Fruit fly (Drosophila melanogaster) whole organism, embryonic: ENCODE measurements around the gene PLCXD.
A peak's percentile ranks its signal among the peaks of the same experiment; 100 is the strongest.

Experiments used
- Adf1 ChIP-seq: fragments of 200-800 bp; sonication (Bioruptor generic); IDR thresholded peaks from 2 replicates; pipeline ENCODE4 v1.3.6; 2022; ENCODE audit warnings: missing biosample characterization, missing genetic modification characterization
- Atf-2 ChIP-seq: fragments of 200-800 bp; sonication (Bioruptor generic); optimal IDR thresholded peaks from 2 replicates; lab custom pipeline; 2016; ENCODE audit warnings: missing biosample characterization, missing genetic modification characterization
- Atf6 ChIP-seq: fragments of 200-800 bp; sonication (Bioruptor generic); IDR thresholded peaks from 2 replicates; pipeline ENCODE4 v1.3.6; 2022; ENCODE audit warnings: missing biosample characterization, missing genetic modification characterization
- CG10274 ChIP-seq: fragments of 200-800 bp; sonication (Bioruptor generic); optimal IDR thresholded peaks from 3 replicates; lab custom pipeline; 2017; ENCODE audit warnings: missing biosample characterization, mild to moderate bottlenecking, missing genetic modification characterization
- CG10654 ChIP-seq: fragments of 200-800 bp; sonication (Bioruptor generic); optimal IDR thresholded peaks from 2 replicates; lab custom pipeline; 2016; ENCODE audit warnings: missing biosample characterization, missing genetic modification characterization
- CG11560 ChIP-seq: fragments of 200-800 bp; sonication (Bioruptor generic); IDR thresholded peaks from 3 replicates; pipeline ENCODE4 v1.3.6; 2022; ENCODE audit warnings: missing biosample characterization, missing genetic modification characterization
- CG11696 ChIP-seq: fragments of 200-800 bp; sonication (Bioruptor generic); IDR thresholded peaks from 2 replicates; pipeline ENCODE4 v1.3.6; 2022; ENCODE audit warnings: missing biosample characterization, missing genetic modification characterization
- CG12104 ChIP-seq: fragments of 200-800 bp; sonication (Bioruptor generic); optimal IDR thresholded peaks from 3 replicates; lab custom pipeline; 2016; ENCODE audit warnings: missing biosample characterization, missing genetic modification characterization
- CG15269 ChIP-seq: fragments of 200-800 bp; sonication (Bioruptor generic); optimal IDR thresholded peaks from 2 replicates; lab custom pipeline; 2018; ENCODE audit warnings: missing biosample characterization, mild to moderate bottlenecking, missing genetic modification characterization, moderate library complexity
- CG17568 ChIP-seq: fragments of 200-800 bp; sonication (Bioruptor generic); optimal IDR thresholded peaks from 2 replicates; lab custom pipeline; 2018; ENCODE audit warnings: missing biosample characterization, mild to moderate bottlenecking, missing genetic modification characterization, moderate library complexity
- CG1832 ChIP-seq: fragments of 200-800 bp; sonication (Bioruptor generic); optimal IDR thresholded peaks from 2 replicates; lab custom pipeline; 2017; ENCODE audit warnings: missing biosample characterization, mild to moderate bottlenecking, missing genetic modification characterization, inconsistent platforms
- CG31388 ChIP-seq: fragments of 200-800 bp; sonication (Bioruptor generic); optimal IDR thresholded peaks from 2 replicates; lab custom pipeline; 2016; ENCODE audit warnings: missing biosample characterization, missing genetic modification characterization
- CG32767 ChIP-seq: fragments of 200-800 bp; sonication (Bioruptor generic); IDR thresholded peaks from 2 replicates; pipeline ENCODE4 v1.3.6; 2022; ENCODE audit warnings: missing biosample characterization, missing genetic modification characterization
- CG32772 ChIP-seq: fragments of 200-800 bp; sonication (Bioruptor generic); IDR thresholded peaks from 2 replicates; pipeline ENCODE4 v1.3.6; 2022; ENCODE audit warnings: missing biosample characterization, missing genetic modification characterization
- CG4282 ChIP-seq: fragments of 200-800 bp; sonication (Bioruptor generic); optimal IDR thresholded peaks from 2 replicates; lab custom pipeline; 2016; ENCODE audit warnings: missing biosample characterization, missing genetic modification characterization
- CG4617 ChIP-seq: fragments of 200-800 bp; sonication (Bioruptor generic); optimal IDR thresholded peaks from 3 replicates; lab custom pipeline; 2016; ENCODE audit warnings: missing biosample characterization, missing genetic modification characterization, borderline replicate concordance
- CG6654 ChIP-seq: fragments of 200-800 bp; sonication (Bioruptor generic); optimal IDR thresholded peaks from 2 replicates; lab custom pipeline; 2017; ENCODE audit warnings: missing biosample characterization, mild to moderate bottlenecking, missing genetic modification characterization
- CG8089 ChIP-seq: fragments of 200-800 bp; sonication (Bioruptor generic); optimal IDR thresholded peaks from 3 replicates; lab custom pipeline; 2016; ENCODE audit warnings: missing biosample characterization, missing genetic modification characterization
- Dp ChIP-seq: fragments of 200-800 bp; sonication (Bioruptor generic); optimal IDR thresholded peaks from 2 replicates; lab custom pipeline; 2018; ENCODE audit warnings: missing biosample characterization, mild to moderate bottlenecking, missing genetic modification characterization, moderate library complexity
- HLH54F ChIP-seq: fragments of 200-800 bp; sonication (Bioruptor generic); optimal IDR thresholded peaks from 3 replicates; lab custom pipeline; 2016; ENCODE audit warnings: missing biosample characterization, missing genetic modification characterization
- HLHmδ ChIP-seq: fragments of 200-800 bp; sonication (Bioruptor generic); optimal IDR thresholded peaks from 2 replicates; lab custom pipeline; 2018; ENCODE audit warnings: missing biosample characterization, mild to moderate bottlenecking, missing genetic modification characterization, moderate library complexity
- Hey ChIP-seq: fragments of 200-800 bp; sonication (Bioruptor generic); optimal IDR thresholded peaks from 3 replicates; lab custom pipeline; 2018; ENCODE audit warnings: missing biosample characterization, mild to moderate bottlenecking, missing genetic modification characterization
- Hr39 ChIP-seq: fragments of >200 bp; optimal IDR thresholded peaks from 2 replicates; lab custom pipeline; 2017
- Lim3 ChIP-seq: fragments of 200-800 bp; sonication (Bioruptor generic); IDR thresholded peaks from 2 replicates; pipeline ENCODE4 v1.3.6; 2022; ENCODE audit warnings: missing biosample characterization, missing genetic modification characterization
- Lpt ChIP-seq: fragments of >200 bp; optimal IDR thresholded peaks from 2 replicates; lab custom pipeline; 2018; ENCODE audit warnings: missing biosample characterization, missing genetic modification characterization
- MESR4 ChIP-seq: fragments of 200-800 bp; sonication (Bioruptor generic); optimal IDR thresholded peaks from 2 replicates; lab custom pipeline; 2018; ENCODE audit warnings: missing biosample characterization, mild to moderate bottlenecking, missing genetic modification characterization, moderate library complexity
- Nf-YB ChIP-seq: fragments of 200-800 bp; sonication (Bioruptor generic); optimal IDR thresholded peaks from 3 replicates; lab custom pipeline; 2019; ENCODE audit warnings: missing biosample characterization, mild to moderate bottlenecking, missing genetic modification characterization, moderate library complexity
- Rx ChIP-seq: fragments of 200-800 bp; sonication (Bioruptor generic); IDR thresholded peaks from 2 replicates; pipeline ENCODE4 v1.3.6; 2022; ENCODE audit warnings: missing biosample characterization, missing genetic modification characterization
- Scr ChIP-seq: fragments of 200-800 bp; sonication (Bioruptor generic); IDR thresholded peaks from 2 replicates; pipeline ENCODE4 v1.3.6; 2022; ENCODE audit warnings: missing biosample characterization, missing genetic modification characterization; ENCODE audit not compliant: partially characterized antibody
- Sox102F ChIP-seq: fragments of 200-800 bp; sonication (Bioruptor generic); optimal IDR thresholded peaks from 2 replicates; lab custom pipeline; 2018; ENCODE audit warnings: missing biosample characterization, mild to moderate bottlenecking, missing genetic modification characterization, moderate library complexity
- Spps ChIP-seq: fragments of 200-800 bp; sonication (Bioruptor generic); optimal IDR thresholded peaks from 2 replicates; lab custom pipeline; 2018; ENCODE audit warnings: missing biosample characterization, mild to moderate bottlenecking, missing genetic modification characterization
- Taf1 ChIP-seq: fragments of 200-800 bp; sonication (Bioruptor generic); IDR thresholded peaks from 2 replicates; pipeline ENCODE4 v1.3.6; 2022; ENCODE audit warnings: missing biosample characterization, missing genetic modification characterization
- abd-A ChIP-seq: fragments of 200-800 bp; sonication (Bioruptor generic); optimal IDR thresholded peaks from 3 replicates; lab custom pipeline; 2019; ENCODE audit warnings: missing biosample characterization, mild to moderate bottlenecking, missing genetic modification characterization, moderate library complexity
- bbx ChIP-seq: fragments of 200-800 bp; sonication (Bioruptor generic); IDR thresholded peaks from 2 replicates; pipeline ENCODE4 v1.3.6; 2022; ENCODE audit warnings: missing biosample characterization, missing genetic modification characterization; ENCODE audit not compliant: partially characterized antibody
- br ChIP-seq: fragments of >200 bp; optimal IDR thresholded peaks from 2 replicates; lab custom pipeline; 2017
- croc ChIP-seq: fragments of 200-800 bp; sonication (Bioruptor generic); conservative IDR thresholded peaks from 3 replicates; pipeline ENCODE4 v1.3.6; 2022; ENCODE audit warnings: missing biosample characterization, missing genetic modification characterization
- da ChIP-seq: fragments of 200-800 bp; sonication (Bioruptor generic); optimal IDR thresholded peaks from 2 replicates; lab custom pipeline; 2016; ENCODE audit warnings: missing biosample characterization, missing genetic modification characterization
- gsb ChIP-seq: fragments of 200-800 bp; sonication (Bioruptor generic); IDR thresholded peaks from 2 replicates; pipeline ENCODE4 v1.3.6; 2022; ENCODE audit warnings: missing biosample characterization, missing genetic modification characterization
- gsb-n ChIP-seq: fragments of 200-800 bp; sonication (Bioruptor generic); optimal IDR thresholded peaks from 3 replicates; lab custom pipeline; 2018; ENCODE audit warnings: missing biosample characterization, mild to moderate bottlenecking, missing genetic modification characterization
- lola ChIP-seq, 3 experiments: fragments of >200 bp in 2 of 3; fragments of 200-800 bp in 1 of 3; sonication (Bioruptor generic) in 1 of 3; optimal IDR thresholded peaks; 2 replicates each; lab custom pipeline; 2017 to 2019; ENCODE audit warnings: missing biosample characterization in 3 of 3, missing genetic modification characterization in 3 of 3, mild to moderate bottlenecking in 1 of 3, moderate library complexity in 1 of 3
- mirr ChIP-seq: fragments of 200-800 bp; sonication (Bioruptor generic); optimal IDR thresholded peaks from 3 replicates; lab custom pipeline; 2018; ENCODE audit warnings: missing biosample characterization, mild to moderate bottlenecking, missing genetic modification characterization
- onecut ChIP-seq: fragments of 200-800 bp; sonication (Bioruptor generic); IDR thresholded peaks from 2 replicates; pipeline ENCODE4 v1.3.6; 2022; ENCODE audit warnings: missing biosample characterization, missing genetic modification characterization
- pnt ChIP-seq: fragments of 200-800 bp; sonication (Bioruptor generic); optimal IDR thresholded peaks from 3 replicates; lab custom pipeline; 2016; ENCODE audit warnings: missing biosample characterization, missing genetic modification characterization
- pros ChIP-seq: fragments of 200-800 bp; sonication (Bioruptor generic); optimal IDR thresholded peaks from 3 replicates; lab custom pipeline; 2019; ENCODE audit warnings: missing biosample characterization, mild to moderate bottlenecking, missing genetic modification characterization, moderate library complexity
- sens ChIP-seq: fragments of 200-800 bp; sonication (Bioruptor generic); peaks from one replicate; lab custom pipeline; 2016; ENCODE audit warnings: missing biosample characterization, missing genetic modification characterization
- sr ChIP-seq: fragments of 200-800 bp; sonication (Bioruptor generic); IDR thresholded peaks from 3 replicates; pipeline ENCODE4 v1.3.6; 2022; ENCODE audit warnings: missing biosample characterization, missing genetic modification characterization
- tin ChIP-seq: fragments of 200-800 bp; sonication (Bioruptor generic); optimal IDR thresholded peaks from 3 replicates; lab custom pipeline; 2016; ENCODE audit warnings: missing biosample characterization, missing genetic modification characterization
- tna ChIP-seq: fragments of 200-800 bp; sonication (Bioruptor generic); IDR thresholded peaks from 2 replicates; pipeline ENCODE4 v1.3.6; 2022; ENCODE audit warnings: missing biosample characterization, missing genetic modification characterization; ENCODE audit not compliant: partially characterized antibody
- tup ChIP-seq: fragments of 200-800 bp; sonication (Bioruptor generic); optimal IDR thresholded peaks from 2 replicates; lab custom pipeline; 2016; ENCODE audit warnings: missing biosample characterization, mild to moderate bottlenecking, missing genetic modification characterization, moderate library complexity
- tx ChIP-seq: fragments of 200-800 bp; sonication (Bioruptor generic); optimal IDR thresholded peaks from 2 replicates; lab custom pipeline; 2016; ENCODE audit warnings: missing biosample characterization, missing genetic modification characterization

Gene PLCXD

dm6 chr2L:12010877-12011666 lies 38.1 kb upstream of the PLCXD start (continued):
- TF ChIP-seq bbx, result no peak
- TF ChIP-seq Lpt (GFP tag; lab: Kevin White, UChicago), result no peak
- TF ChIP-seq CG12104, result peak; percentile 68
- peak; percentile 67 for TF ChIP-seq pnt (GFP tag; lab: Kevin White, UChicago)
- peak; percentile 91 for TF ChIP-seq CG1832
- TF ChIP-seq CG6654 (GFP tag; lab: Kevin White, UChicago), result peak; percentile 70
- TF ChIP-seq Sox102F (GFP tag; lab: Kevin White, UChicago), result peak; percentile 86
- peak; percentile 90 for TF ChIP-seq CG10654
- TF ChIP-seq Atf6, result no peak
- peak; percentile 97 for TF ChIP-seq sens (GFP tag; lab: Kevin White, UChicago)
- TF ChIP-seq HLHmδ, result peak; percentile 61
- peak; percentile 64 for TF ChIP-seq tup (GFP tag; lab: Kevin White, UChicago)
- TF ChIP-seq Hr39 (lab: Kevin White, UChicago), result no peak
- peak; percentile 85 for TF ChIP-seq onecut
- TF ChIP-seq Adf1 (GFP tag; lab: Robert Waterston, UW), result no peak
- TF ChIP-seq MESR4 (GFP tag; lab: Kevin White, UChicago), result peak; percentile 1
- no peak for TF ChIP-seq br (lab: Kevin White, UChicago)
- TF ChIP-seq CG4617 (GFP tag; lab: Kevin White, UChicago), result peak; percentile 82
- TF ChIP-seq CG15269 (tag; lab: Kevin White, UChicago), result peak; percentile 95
- TF ChIP-seq Dp (GFP tag; lab: Kevin White, UChicago), result no peak
- peak; percentile 72 for TF ChIP-seq tx (GFP tag; lab: Kevin White, UChicago)
- peak; percentile 68 for TF ChIP-seq gsb-n (tag; lab: Kevin White, UChicago)
- no peak for TF ChIP-seq CG11560
- TF ChIP-seq da, result no peak
- TF ChIP-seq tin (GFP tag; lab: Kevin White, UChicago), result peak; percentile 85
- TF ChIP-seq CG10274 (GFP tag; lab: Kevin White, UChicago), result peak; percentile 76
- TF ChIP-seq abd-A (tag; lab: Kevin White, UChicago), result peak; percentile 100
- peak; percentile 48 for TF ChIP-seq CG8089 (GFP tag; lab: Kevin White, UChicago)
- TF ChIP-seq mirr (GFP tag; lab: Kevin White, UChicago), result peak; percentile 91
- peak; percentile 68 for TF ChIP-seq CG17568 (GFP tag; lab: Kevin White, UChicago)
- no peak for TF ChIP-seq CG32767 (GFP tag; lab: Robert Waterston, UW)
- TF ChIP-seq Hey (tag; lab: Kevin White, UChicago), result peak; percentile 66
- no peak for TF ChIP-seq pros (GFP tag; lab: Kevin White, UChicago)
- TF ChIP-seq Nf-YB (GFP tag; lab: Kevin White, UChicago), result no peak
- peak; percentile 89 for TF ChIP-seq croc (GFP tag; lab: Robert Waterston, UW)
- no peak for TF ChIP-seq tna (GFP tag; lab: Robert Waterston, UW)
- no peak for TF ChIP-seq gsb (GFP tag; lab: Robert Waterston, UW)
- peak in 1 of 3 experiments; percentile 92 for TF ChIP-seq lola (GFP tag; optimal IDR thresholded peaks at IDR 0.05; lab: Kevin White, UChicago)
- no peak for TF ChIP-seq Lim3 (GFP tag; lab: Robert Waterston, UW)
- no peak for TF ChIP-seq Taf1 (GFP tag; lab: Robert Waterston, UW)
- peak; percentile 47 for TF ChIP-seq Atf-2 (GFP tag; lab: Kevin White, UChicago)
- TF ChIP-seq Rx (GFP tag; lab: Robert Waterston, UW), result no peak
- peak; percentile 43 for TF ChIP-seq CG31388 (GFP tag; lab: Kevin White, UChicago)
- peak; percentile 81 for TF ChIP-seq Spps (tag; lab: Kevin White, UChicago)
- no peak for TF ChIP-seq CG11696 (GFP tag; lab: Robert Waterston, UW)
- peak; percentile 84 for TF ChIP-seq HLH54F (GFP tag; lab: Kevin White, UChicago)
- no peak for TF ChIP-seq sr (GFP tag; lab: Robert Waterston, UW)
- TF ChIP-seq Scr (GFP tag; lab: Robert Waterston, UW), result no peak
- TF ChIP-seq CG32772 (GFP tag; lab: Robert Waterston, UW), result no peak
- no peak for TF ChIP-seq CG4282
